Fruit fly (Drosophila melanogaster) whole organism, embryonic: ENCODE results near the gene Nf-YA.

Experiments used
- ATbp ChIP-seq: fragments of 200-800 bp; sonication (Bioruptor generic); optimal IDR thresholded peaks from 2 replicates; lab custom pipeline; 2017; ENCODE audit warnings: missing biosample characterization, mild to moderate bottlenecking, missing genetic modification characterization, missing genetic modification reagents
- Awh ChIP-seq: fragments of 200-800 bp; sonication (Bioruptor generic); IDR thresholded peaks from 2 replicates; pipeline ENCODE4, ENCODE4 v1.3.6; 2022; ENCODE audit warnings: missing biosample characterization, missing genetic modification characterization
- CG12071 ChIP-seq: fragments of 200-800 bp; sonication (Bioruptor generic); optimal IDR thresholded peaks from 3 replicates; lab custom pipeline; 2018; ENCODE audit warnings: missing biosample characterization, mild to moderate bottlenecking, missing genetic modification characterization
- CG13424 ChIP-seq: fragments of 200-800 bp; sonication (Bioruptor generic); optimal IDR thresholded peaks from 2 replicates; lab custom pipeline; 2019; ENCODE audit warnings: missing biosample characterization, mild to moderate bottlenecking, missing genetic modification characterization, moderate library complexity
- CG14014 ChIP-seq: fragments of 200-800 bp; sonication (Bioruptor generic); IDR thresholded peaks from 2 replicates; pipeline ENCODE4 v1.3.6; 2022; ENCODE audit warnings: missing biosample characterization, missing genetic modification characterization
- CG15479 ChIP-seq: fragments of 200-800 bp; sonication (Bioruptor generic); optimal IDR thresholded peaks from 3 replicates; lab custom pipeline; 2019; ENCODE audit warnings: missing biosample characterization, mild to moderate bottlenecking, missing genetic modification characterization, moderate library complexity
- CG15514 ChIP-seq: fragments of 200-800 bp; sonication (Bioruptor generic); optimal IDR thresholded peaks from 3 replicates; lab custom pipeline; 2017; ENCODE audit warnings: missing biosample characterization, missing genetic modification characterization, mild to moderate bottlenecking, moderate library complexity, missing genetic modification reagents
- CG2875 ChIP-seq: fragments of 200-800 bp; sonication (Bioruptor generic); optimal IDR thresholded peaks from 2 replicates; lab custom pipeline; 2017; ENCODE audit warnings: missing biosample characterization, mild to moderate bottlenecking, missing genetic modification characterization, missing genetic modification reagents
- CG33213 ChIP-seq: fragments of 200-800 bp; sonication (Bioruptor generic); optimal IDR thresholded peaks from 3 replicates; lab custom pipeline; 2016; ENCODE audit warnings: missing biosample characterization, missing genetic modification characterization
- CG5180 ChIP-seq: fragments of 200-800 bp; sonication (Bioruptor generic); optimal IDR thresholded peaks from 3 replicates; lab custom pipeline; 2017; ENCODE audit warnings: missing biosample characterization, missing genetic modification characterization, mild to moderate bottlenecking, moderate library complexity, missing genetic modification reagents
- CG5953 ChIP-seq: fragments of 200-800 bp; sonication (Bioruptor generic); IDR thresholded peaks from 2 replicates; pipeline ENCODE4 v1.3.6; 2022; ENCODE audit warnings: missing biosample characterization, missing genetic modification characterization
- CG8359 ChIP-seq: fragments of 200-800 bp; sonication (Bioruptor generic); optimal IDR thresholded peaks from 2 replicates; lab custom pipeline; 2017; ENCODE audit warnings: missing biosample characterization, mild to moderate bottlenecking, missing genetic modification characterization, borderline replicate concordance
- CG8388 ChIP-seq: fragments of 200-800 bp; sonication (Bioruptor generic); optimal IDR thresholded peaks from 2 replicates; lab custom pipeline; 2019; ENCODE audit warnings: missing biosample characterization, mild to moderate bottlenecking, missing genetic modification characterization, moderate library complexity
- ERR ChIP-seq: fragments of 200-800 bp; sonication (Bioruptor generic); optimal IDR thresholded peaks from 2 replicates; lab custom pipeline; 2016; ENCODE audit warnings: missing biosample characterization, missing genetic modification characterization
- Hr51 ChIP-seq, 2 experiments: fragments of 200-800 bp; sonication (Bioruptor generic); optimal IDR thresholded peaks; 2 replicates in 1 of 2; 3 replicates in 1 of 2; lab custom pipeline; 2016 to 2018; ENCODE audit warnings: missing biosample characterization in 2 of 2, missing genetic modification characterization in 2 of 2, mild to moderate bottlenecking in 1 of 2, moderate library complexity in 1 of 2
- Mad ChIP-seq: fragments of 200-800 bp; sonication (Bioruptor generic); optimal IDR thresholded peaks from 2 replicates; lab custom pipeline; 2016; ENCODE audit warnings: missing biosample characterization, missing genetic modification characterization
- Nf-YB ChIP-seq: fragments of 200-800 bp; sonication (Bioruptor generic); optimal IDR thresholded peaks from 3 replicates; lab custom pipeline; 2019; ENCODE audit warnings: missing biosample characterization, mild to moderate bottlenecking, missing genetic modification characterization, moderate library complexity
- NfI ChIP-seq: fragments of 200-800 bp; sonication (Bioruptor generic); optimal IDR thresholded peaks from 3 replicates; lab custom pipeline; 2018; ENCODE audit warnings: missing biosample characterization, mild to moderate bottlenecking, missing genetic modification characterization, moderate library complexity
- Pdp1 ChIP-seq, 2 experiments: fragments of 200-800 bp; sonication (Bioruptor generic); optimal IDR thresholded peaks; 3 replicates each; lab custom pipeline; 2016; ENCODE audit warnings: missing biosample characterization in 2 of 2, missing genetic modification characterization in 2 of 2, mild to moderate bottlenecking in 1 of 2, moderate library complexity in 1 of 2
- TFAM ChIP-seq: fragments of 200-800 bp; sonication (Bioruptor generic); optimal IDR thresholded peaks from 2 replicates; lab custom pipeline; 2017; ENCODE audit warnings: missing biosample characterization, missing genetic modification characterization, inconsistent platforms
- ab ChIP-seq: fragments of 200-800 bp; sonication (Bioruptor generic); optimal IDR thresholded peaks from 2 replicates; lab custom pipeline; 2016; ENCODE audit warnings: missing biosample characterization, missing genetic modification characterization
- ac ChIP-seq: fragments of 200-800 bp; sonication (Bioruptor generic); optimal IDR thresholded peaks from 3 replicates; lab custom pipeline; 2017; ENCODE audit warnings: missing biosample characterization, mild to moderate bottlenecking, missing genetic modification characterization
- cad ChIP-seq: fragments of >200 bp; optimal IDR thresholded peaks from 2 replicates; lab custom pipeline; 2017; ENCODE audit warnings: missing biosample characterization, missing genetic modification characterization
- eve ChIP-seq, 2 experiments: fragments of >200 bp; optimal IDR thresholded peaks; 2 replicates each; lab custom pipeline; 2017; ENCODE audit warnings: missing biosample characterization in 2 of 2, missing genetic modification characterization in 2 of 2
- gcm ChIP-seq: fragments of 200-800 bp; sonication (Bioruptor generic); optimal IDR thresholded peaks from 2 replicates; lab custom pipeline; 2019; ENCODE audit warnings: missing biosample characterization, mild to moderate bottlenecking, missing genetic modification characterization, moderate library complexity
- grau ChIP-seq: fragments of 200-800 bp; optimal IDR thresholded peaks from 3 replicates; lab custom pipeline; 2019; ENCODE audit warnings: missing biosample characterization, mild to moderate bottlenecking, missing genetic modification characterization, moderate library complexity
- hb ChIP-seq: fragments of 200-800 bp; sonication (Bioruptor generic); IDR thresholded peaks from 3 replicates; pipeline ENCODE4 v1.3.6; 2022; ENCODE audit warnings: missing biosample characterization, missing genetic modification characterization; ENCODE audit not compliant: partially characterized antibody
- lilli ChIP-seq: fragments of 200-800 bp; sonication (Bioruptor generic); optimal IDR thresholded peaks from 3 replicates; lab custom pipeline; 2016; ENCODE audit warnings: missing biosample characterization, missing genetic modification characterization
- p53 ChIP-seq: fragments of 200-800 bp; sonication (Bioruptor generic); optimal IDR thresholded peaks from 2 replicates; lab custom pipeline; 2016; ENCODE audit warnings: missing biosample characterization, missing genetic modification characterization
- sd ChIP-seq: fragments of 200-800 bp; sonication (Bioruptor generic); optimal IDR thresholded peaks from 3 replicates; lab custom pipeline; 2018; ENCODE audit warnings: missing biosample characterization, mild to moderate bottlenecking, missing genetic modification characterization, moderate library complexity
- tll ChIP-seq, 2 experiments: fragments of 200-800 bp in 1 of 2; fragments of >200 bp in 1 of 2; sonication (Bioruptor generic) in 1 of 2; optimal IDR thresholded peaks; 2 replicates each; lab custom pipeline; 2017 to 2019; ENCODE audit warnings: missing biosample characterization in 2 of 2, missing genetic modification characterization in 2 of 2, mild to moderate bottlenecking in 1 of 2, moderate library complexity in 1 of 2

Gene Nf-YA

dm6 chr3L:9422636-9423419 is 19.2 kb downstream of the Nf-YA start, which contains the start of gene aay (continued):
- TF ChIP-seq CG8388 (GFP tag; lab: Kevin White, UChicago) (peak; percentile 99), CG33213 (peak; percentile 98), CG5180 (GFP tag; lab: Kevin White, UChicago) (peak; percentile 93), Awh (GFP tag; lab: Robert Waterston, UW) (peak; percentile 97), Nf-YB (GFP tag; lab: Kevin White, UChicago) (peak; percentile 92), CG2875 (GFP tag; lab: Kevin White, UChicago) (peak; percentile 99), Mad (GFP tag; lab: Kevin White, UChicago) (peak; percentile 99), gcm (GFP tag; lab: Kevin White, UChicago) (peak; percentile 100), Hr51 (GFP tag; optimal IDR thresholded peaks at IDR 0.05; lab: Kevin White, UChicago) (peak; percentile 98 to 99), sd (tag; lab: Kevin White, UChicago) (peak; percentile 96), hb (no peak), ab (peak; percentile 82), NfI (GFP tag; lab: Kevin White, UChicago) (peak; percentile 99), CG14014 (GFP tag; lab: Robert Waterston, UW) (peak; percentile 97), lilli (peak; percentile 99), CG13424 (tag; lab: Kevin White, UChicago) (peak; percentile 99), CG12071 (GFP tag; lab: Kevin White, UChicago) (peak; percentile 98), CG15514 (GFP tag; lab: Kevin White, UChicago) (peak; percentile 94), ERR (GFP tag; lab: Kevin White, UChicago) (peak; percentile 96)

dm6 chr3L:9422135-9422534 is 19.9 kb downstream of the Nf-YA start:
- TF ChIP-seq CG15479 (GFP tag; lab: Kevin White, UChicago), result peak; percentile 59
- TF ChIP-seq ATbp (GFP tag; lab: Kevin White, UChicago), result no peak
- peak; percentile 13 for TF ChIP-seq cad (GFP tag; lab: Kevin White, UChicago)
- TF ChIP-seq, all 482 proteins: peak for 2

- TF ChIP-seq p53 (GFP tag; lab: Kevin White, UChicago) (peak; percentile 98), ac (peak; percentile 77), CG5953 (GFP tag; lab: Robert Waterston, UW) (no peak), tll (GFP tag; optimal IDR thresholded peaks at IDR 0.05; lab: Kevin White, UChicago) (peak in 1 of 2 experiments; percentile 20), CG8359 (GFP tag; lab: Kevin White, UChicago) (no peak), eve (GFP tag; optimal IDR thresholded peaks at IDR 0.05; lab: Kevin White, UChicago) (no peak)
Observed at dm6 chr3L:9421621-9422020, 20.4 kb downstream of the Nf-YA start.

dm6 chr3L:9420819-9421130 is 21.3 kb downstream of the Nf-YA start:
- TF ChIP-seq Pdp1 (GFP tag; optimal IDR thresholded peaks at IDR 0.05; lab: Kevin White, UChicago), result peak in 1 of 2 experiments; percentile 52
- peak; percentile 39 for TF ChIP-seq grau (tag; lab: Kevin White, UChicago)
- TF ChIP-seq TFAM, result no peak
